Fruit fly (Drosophila melanogaster) whole organism, embryonic: Measurements from ENCODE around the gene CG34266.
A peak's percentile ranks its signal among the peaks of the same experiment; 100 is the strongest.

Experiments
- Aef1 ChIP-seq: fragments of 200-800 bp; sonication (Bioruptor generic); IDR thresholded peaks from 3 replicates; pipeline ENCODE4 v1.3.6; 2022; ENCODE audit warnings: missing biosample characterization, missing genetic modification characterization
- Asciz ChIP-seq: fragments of 200-800 bp; sonication (Bioruptor generic); optimal IDR thresholded peaks from 2 replicates; lab custom pipeline; 2017; ENCODE audit warnings: missing biosample characterization, mild to moderate bottlenecking, missing genetic modification characterization, missing genetic modification reagents
- C15 ChIP-seq: fragments of 200-800 bp; sonication (Bioruptor generic); IDR thresholded peaks from 3 replicates; pipeline ENCODE4 v1.3.6; 2022; ENCODE audit warnings: missing biosample characterization, missing genetic modification characterization
- CG11247 ChIP-seq: fragments of 200-800 bp; sonication (Bioruptor generic); IDR thresholded peaks from 2 replicates; pipeline ENCODE4 v1.3.6; 2022; ENCODE audit warnings: missing biosample characterization, missing genetic modification characterization
- CG11696 ChIP-seq: fragments of 200-800 bp; sonication (Bioruptor generic); IDR thresholded peaks from 2 replicates; pipeline ENCODE4 v1.3.6; 2022; ENCODE audit warnings: missing biosample characterization, missing genetic modification characterization
- CG12236 ChIP-seq: fragments of 200-800 bp; sonication (Bioruptor generic); optimal IDR thresholded peaks from 2 replicates; lab custom pipeline; 2016; ENCODE audit warnings: missing biosample characterization, missing genetic modification characterization
- CG13123 ChIP-seq: fragments of 200-800 bp; sonication (Bioruptor generic); optimal IDR thresholded peaks from 2 replicates; lab custom pipeline; 2016; ENCODE audit warnings: missing biosample characterization, missing genetic modification characterization
- CG14014 ChIP-seq: fragments of 200-800 bp; sonication (Bioruptor generic); IDR thresholded peaks from 2 replicates; pipeline ENCODE4 v1.3.6; 2022; ENCODE audit warnings: missing biosample characterization, missing genetic modification characterization
- CG14667 ChIP-seq: fragments of 200-800 bp; sonication (Bioruptor generic); IDR thresholded peaks from 2 replicates; pipeline ENCODE4 v1.3.6; 2022; ENCODE audit warnings: missing biosample characterization, missing genetic modification characterization
- CG15073 ChIP-seq: fragments of 200-800 bp; sonication (Bioruptor generic); optimal IDR thresholded peaks from 2 replicates; lab custom pipeline; 2016; ENCODE audit warnings: missing biosample characterization, missing genetic modification characterization
- CG17385 ChIP-seq: fragments of 200-800 bp; sonication (Bioruptor generic); optimal IDR thresholded peaks from 3 replicates; lab custom pipeline; 2018; ENCODE audit warnings: missing biosample characterization, mild to moderate bottlenecking, missing genetic modification characterization
- CG17829 ChIP-seq: fragments of 200-800 bp; optimal IDR thresholded peaks from 2 replicates; lab custom pipeline; 2019; ENCODE audit warnings: missing biosample characterization, mild to moderate bottlenecking, missing genetic modification characterization, moderate library complexity
- CG18262 ChIP-seq: fragments of 200-800 bp; optimal IDR thresholded peaks from 3 replicates; lab custom pipeline; 2019; ENCODE audit warnings: missing biosample characterization, mild to moderate bottlenecking, missing genetic modification characterization, moderate library complexity
- CG30431 ChIP-seq: fragments of 200-800 bp; sonication (Bioruptor generic); optimal IDR thresholded peaks from 2 replicates; lab custom pipeline; 2017; ENCODE audit warnings: missing biosample characterization, missing genetic modification characterization
- CG31388 ChIP-seq: fragments of 200-800 bp; sonication (Bioruptor generic); optimal IDR thresholded peaks from 2 replicates; lab custom pipeline; 2016; ENCODE audit warnings: missing biosample characterization, missing genetic modification characterization
- CG3838 ChIP-seq: fragments of 200-800 bp; sonication (Bioruptor generic); optimal IDR thresholded peaks from 3 replicates; lab custom pipeline; 2016; ENCODE audit warnings: missing biosample characterization, missing genetic modification characterization
- CG4730 ChIP-seq: fragments of 200-800 bp; sonication (Bioruptor generic); IDR thresholded peaks from 2 replicates; pipeline ENCODE4 v1.3.6; 2022; ENCODE audit warnings: missing biosample characterization, missing genetic modification characterization
- CG6272 ChIP-seq: fragments of 200-800 bp; sonication (Bioruptor generic); IDR thresholded peaks from 2 replicates; pipeline ENCODE4 v1.3.6; 2022; ENCODE audit warnings: missing biosample characterization, missing genetic modification characterization
- CG7839 ChIP-seq: fragments of 200-800 bp; sonication (Bioruptor generic); optimal IDR thresholded peaks from 3 replicates; lab custom pipeline; 2018; ENCODE audit warnings: missing biosample characterization, mild to moderate bottlenecking, missing genetic modification characterization, moderate library complexity
- CG8359 ChIP-seq: fragments of 200-800 bp; sonication (Bioruptor generic); optimal IDR thresholded peaks from 2 replicates; lab custom pipeline; 2017; ENCODE audit warnings: missing biosample characterization, mild to moderate bottlenecking, missing genetic modification characterization, borderline replicate concordance
- CG8944 ChIP-seq: fragments of 200-800 bp; sonication (Bioruptor generic); optimal IDR thresholded peaks from 3 replicates; lab custom pipeline; 2016; ENCODE audit warnings: missing biosample characterization, missing genetic modification characterization
- CG9727 ChIP-seq: fragments of 200-800 bp; sonication (Bioruptor generic); optimal IDR thresholded peaks from 3 replicates; lab custom pipeline; 2017; ENCODE audit warnings: missing biosample characterization, mild to moderate bottlenecking, missing genetic modification characterization
- CG9876 ChIP-seq: fragments of 200-800 bp; sonication (Bioruptor generic); optimal IDR thresholded peaks from 2 replicates; lab custom pipeline; 2016; ENCODE audit warnings: missing biosample characterization, missing genetic modification characterization
- CTCF ChIP-seq: fragments of 200-800 bp; sonication (Bioruptor generic); optimal IDR thresholded peaks from 2 replicates; lab custom pipeline; 2017; ENCODE audit warnings: missing biosample characterization, mild to moderate bottlenecking, missing genetic modification characterization, moderate library complexity
- CoRest ChIP-seq: fragments of 200-800 bp; sonication (Bioruptor generic); optimal IDR thresholded peaks from 3 replicates; lab custom pipeline; 2018; ENCODE audit warnings: missing biosample characterization, mild to moderate bottlenecking, missing genetic modification characterization, moderate library complexity
- Dad ChIP-seq: fragments of 200-800 bp; sonication (Bioruptor generic); optimal IDR thresholded peaks from 3 replicates; lab custom pipeline; 2016; ENCODE audit warnings: missing biosample characterization, missing genetic modification characterization
- Dll ChIP-seq: fragments of 200-800 bp; sonication (Bioruptor generic); IDR thresholded peaks from 4 replicates; pipeline ENCODE4 v1.3.6; 2022; ENCODE audit warnings: missing biosample characterization, missing genetic modification characterization; ENCODE audit not compliant: partially characterized antibody
- Lim3 ChIP-seq: fragments of 200-800 bp; sonication (Bioruptor generic); IDR thresholded peaks from 2 replicates; pipeline ENCODE4 v1.3.6; 2022; ENCODE audit warnings: missing biosample characterization, missing genetic modification characterization
- NC2β ChIP-seq: fragments of 200-800 bp; sonication (Bioruptor generic); optimal IDR thresholded peaks from 2 replicates; lab custom pipeline; 2016; ENCODE audit warnings: missing biosample characterization, missing genetic modification characterization
- Ptx1 ChIP-seq: fragments of 200-800 bp; sonication (Bioruptor generic); IDR thresholded peaks from 2 replicates; pipeline ENCODE4 v1.3.6; 2022; ENCODE audit warnings: missing biosample characterization, missing genetic modification characterization
- Rfx ChIP-seq: fragments of 200-800 bp; sonication (Bioruptor generic); IDR thresholded peaks from 2 replicates; pipeline ENCODE4 v1.3.6; 2022; ENCODE audit warnings: missing biosample characterization, missing genetic modification characterization
- chn ChIP-seq: fragments of 200-800 bp; sonication (Bioruptor generic); optimal IDR thresholded peaks from 2 replicates; lab custom pipeline; 2016; ENCODE audit warnings: missing biosample characterization, missing genetic modification characterization
- cwo ChIP-seq: fragments of 200-800 bp; sonication (Bioruptor generic); optimal IDR thresholded peaks from 3 replicates; lab custom pipeline; 2017; ENCODE audit warnings: missing biosample characterization, missing genetic modification characterization, mild to moderate bottlenecking, moderate library complexity, missing genetic modification reagents
- dmrt99B ChIP-seq: fragments of 200-800 bp; sonication (Bioruptor generic); optimal IDR thresholded peaks from 2 replicates; lab custom pipeline; 2018; ENCODE audit warnings: missing biosample characterization, mild to moderate bottlenecking, missing genetic modification characterization, moderate library complexity
- gce ChIP-seq: fragments of 200-800 bp; sonication (Bioruptor generic); IDR thresholded peaks from 3 replicates; pipeline ENCODE4 v1.3.6; 2022; ENCODE audit warnings: missing biosample characterization, missing genetic modification characterization
- gem ChIP-seq: fragments of 200-800 bp; sonication (Bioruptor generic); optimal IDR thresholded peaks from 2 replicates; lab custom pipeline; 2019; ENCODE audit warnings: missing biosample characterization, mild to moderate bottlenecking, missing genetic modification characterization, moderate library complexity
- grn ChIP-seq: fragments of 200-800 bp; sonication (Bioruptor generic); optimal IDR thresholded peaks from 3 replicates; lab custom pipeline; 2017; ENCODE audit warnings: missing biosample characterization, missing genetic modification characterization
- gro ChIP-seq: fragments of 200-800 bp; sonication (Bioruptor generic); optimal IDR thresholded peaks from 2 replicates; lab custom pipeline; 2016; ENCODE audit warnings: missing biosample characterization, missing genetic modification characterization
- ham ChIP-seq: fragments of 200-800 bp; sonication (Bioruptor generic); IDR thresholded peaks from 2 replicates; pipeline ENCODE4 v1.3.6; 2022; ENCODE audit warnings: missing biosample characterization, missing genetic modification characterization
- hkb ChIP-seq, 2 experiments: fragments of 200-800 bp in 1 of 2; fragments of >200 bp in 1 of 2; sonication (Bioruptor generic) in 1 of 2; IDR thresholded peaks in 1 of 2; optimal IDR thresholded peaks in 1 of 2; 2 replicates each; pipeline versions ENCODE4 v1.3.6 to Lab custom; 2017 to 2022; ENCODE audit warnings: missing biosample characterization in 1 of 2, missing genetic modification characterization in 1 of 2
- hth ChIP-seq: fragments of >200 bp; optimal IDR thresholded peaks from 2 replicates; lab custom pipeline; 2017; ENCODE audit warnings: inconsistent platforms
- inv ChIP-seq: fragments of 200-800 bp; sonication (Bioruptor generic); IDR thresholded peaks from 2 replicates; pipeline ENCODE4 v1.3.6; 2022; ENCODE audit warnings: missing biosample characterization, missing genetic modification characterization; ENCODE audit not compliant: partially characterized antibody
- lmd ChIP-seq: fragments of 200-800 bp; sonication (Bioruptor generic); IDR thresholded peaks from 2 replicates; pipeline ENCODE4 v1.3.6; 2022; ENCODE audit warnings: missing biosample characterization, missing genetic modification characterization
- odd ChIP-seq: fragments of 200-800 bp; sonication (Bioruptor generic); optimal IDR thresholded peaks from 2 replicates; lab custom pipeline; 2017; ENCODE audit warnings: missing biosample characterization, mild to moderate bottlenecking, missing genetic modification characterization
- pb ChIP-seq: fragments of 200-800 bp; sonication (Bioruptor generic); optimal IDR thresholded peaks from 3 replicates; lab custom pipeline; 2016; ENCODE audit warnings: missing biosample characterization, missing genetic modification characterization
- phol ChIP-seq: fragments of 200-800 bp; sonication (Bioruptor generic); optimal IDR thresholded peaks from 3 replicates; lab custom pipeline; 2018; ENCODE audit warnings: missing biosample characterization, mild to moderate bottlenecking, missing genetic modification characterization, moderate library complexity
- sens ChIP-seq: fragments of 200-800 bp; sonication (Bioruptor generic); peaks from one replicate; lab custom pipeline; 2016; ENCODE audit warnings: missing biosample characterization, missing genetic modification characterization
- tio ChIP-seq: fragments of 200-800 bp; sonication (Bioruptor generic); optimal IDR thresholded peaks from 2 replicates; lab custom pipeline; 2017; ENCODE audit warnings: missing biosample characterization, missing genetic modification characterization, inconsistent platforms
- tup ChIP-seq: fragments of 200-800 bp; sonication (Bioruptor generic); optimal IDR thresholded peaks from 2 replicates; lab custom pipeline; 2016; ENCODE audit warnings: missing biosample characterization, mild to moderate bottlenecking, missing genetic modification characterization, moderate library complexity
- vnd ChIP-seq: fragments of 200-800 bp; sonication (Bioruptor generic); IDR thresholded peaks from 3 replicates; pipeline ENCODE4 v1.3.6; 2022; ENCODE audit warnings: missing biosample characterization, missing genetic modification characterization; ENCODE audit not compliant: partially characterized antibody
- zfh1 ChIP-seq: fragments of 200-800 bp; sonication (Bioruptor generic); IDR thresholded peaks from 3 replicates; pipeline ENCODE4 v1.3.6; 2022; ENCODE audit warnings: missing biosample characterization, missing genetic modification characterization

CG34266 gene

DNA sequence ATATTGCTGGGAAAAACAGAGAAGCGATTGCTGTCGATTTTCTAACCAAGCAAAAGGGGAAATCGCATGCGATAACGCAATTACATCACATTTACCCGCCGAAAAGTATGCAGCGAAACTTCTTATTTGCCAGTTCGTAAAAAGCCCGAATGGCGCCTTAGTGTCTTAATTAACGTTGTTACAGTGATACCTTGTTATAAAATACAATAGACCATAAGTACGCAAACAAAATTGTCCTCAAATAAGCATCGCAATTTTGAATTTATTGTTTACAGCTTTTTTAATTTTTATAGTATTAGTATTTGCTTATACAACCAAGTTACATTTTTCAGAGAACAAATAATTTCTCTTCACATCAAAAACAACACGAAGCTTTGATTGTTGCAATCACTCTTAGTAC, 13.1 kb downstream of the CG34266 start (continued):
- TF ChIP-seq Asciz (peak; percentile 8), Aef1 (peak; percentile 51; the same call in 2 of the 3 replicates), CG3838 (GFP tag; lab: Kevin White, UChicago) (no peak), sens (GFP tag; lab: Kevin White, UChicago) (peak; percentile 85), CG30431 (no peak), tup (GFP tag; lab: Kevin White, UChicago) (no peak), CG15073 (GFP tag; lab: Kevin White, UChicago) (no peak), CG17385 (GFP tag; lab: Kevin White, UChicago) (no peak), dmrt99B (tag; lab: Kevin White, UChicago) (peak; percentile 29), CG7839 (peak; percentile 44), grn (GFP tag; lab: Kevin White, UChicago) (no peak), CTCF (GFP tag; lab: Kevin White, UChicago) (peak; percentile 93), CoRest (tag; lab: Kevin White, UChicago) (peak; percentile 19), C15 (GFP tag; lab: Robert Waterston, UW) (no peak), Ptx1 (GFP tag; lab: Robert Waterston, UW) (peak; percentile 54), vnd (GFP tag; lab: Robert Waterston, UW) (no peak), Rfx (GFP tag; lab: Robert Waterston, UW) (peak; percentile 58; the same call in 1 of the 2 replicates), CG13123 (GFP tag; lab: Kevin White, UChicago) (no peak), CG8944 (GFP tag; lab: Kevin White, UChicago) (peak; percentile 2), hth (lab: Kevin White, UChicago) (no peak), CG11696 (GFP tag; lab: Robert Waterston, UW) (0 out of 2 replicates have a peak, but pooled peaks have one; percentile 11), Dad (no peak), inv (GFP tag; lab: Robert Waterston, UW) (no peak), Lim3 (GFP tag; lab: Robert Waterston, UW) (0 out of 2 replicates have a peak, but pooled peaks have one; percentile 21), CG11247 (GFP tag; lab: Robert Waterston, UW) (peak; percentile 47; the same call in 1 of the 2 replicates), gem (tag; lab: Kevin White, UChicago) (peak; percentile 49), lmd (peak; percentile 47; the same call in 1 of the 2 replicates), odd (GFP tag; lab: Kevin White, UChicago) (no peak), CG31388 (GFP tag; lab: Kevin White, UChicago) (no peak), NC2β (GFP tag; lab: Kevin White, UChicago) (peak; percentile 19), gce (GFP tag; lab: Robert Waterston, UW) (no peak), CG9876 (GFP tag; lab: Kevin White, UChicago) (no peak), CG4730 (peak; percentile 44; the same call in 1 of the 2 replicates), CG17829 (tag; lab: Kevin White, UChicago) (peak; percentile 21), phol (tag; lab: Kevin White, UChicago) (peak; percentile 23), CG6272 (GFP tag; lab: Robert Waterston, UW) (no peak), gro (no peak), CG14667 (GFP tag; lab: Robert Waterston, UW) (peak; percentile 29; the same call in 1 of the 2 replicates), tio (GFP tag; lab: Kevin White, UChicago) (no peak), CG8359 (GFP tag; lab: Kevin White, UChicago) (no peak), zfh1 (GFP tag; lab: Robert Waterston, UW) (peak; percentile 59; the same call in 2 of the 3 replicates), chn (GFP tag; lab: Kevin White, UChicago) (peak; percentile 1), cwo (GFP tag; lab: Kevin White, UChicago) (no peak), Dll (GFP tag; lab: Robert Waterston, UW) (no peak; the same call in 3 of the 4 replicates), CG12236 (GFP tag; lab: Kevin White, UChicago) (no peak), CG9727 (no peak), CG14014 (0 out of 2 replicates have a peak, but pooled peaks have one; percentile 5), CG18262 (tag; lab: Kevin White, UChicago) (peak; percentile 35), pb (GFP tag; lab: Kevin White, UChicago) (no peak), ham (no peak), hkb (optimal IDR thresholded peaks at IDR 0.05; lab: Kevin White, UChicago) (no peak), hkb (GFP tag; IDR thresholded peaks at IDR 0.05; lab: Robert Waterston, UW) (peak; percentile 28; the same call in 1 of the 2 replicates)
